Fruit fly (Drosophila melanogaster): Measurements from ENCODE around the gene CG12025.

DNA sequence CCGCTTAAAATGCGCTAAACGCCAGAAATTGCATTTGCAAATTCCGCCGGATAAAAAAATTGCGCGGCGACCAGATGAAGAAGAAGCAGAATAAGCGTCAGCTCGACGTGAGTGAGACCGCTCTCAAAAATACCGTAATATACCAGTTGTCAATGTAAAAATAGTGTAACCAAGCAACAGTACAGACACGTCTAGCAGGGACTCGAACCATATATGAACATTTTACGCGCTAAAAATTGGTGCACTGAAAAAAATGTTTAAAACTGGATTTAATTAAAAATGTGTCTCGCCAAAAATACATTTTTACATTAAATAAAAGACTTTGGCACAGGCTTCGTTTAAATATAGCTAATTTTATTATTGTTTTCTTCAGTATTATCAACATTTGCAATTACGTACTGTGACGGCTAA, 11.0 kb downstream of the CG12025 start, which contains the start of gene dre4:
- TF ChIP-seq psq (optimal IDR thresholded peaks at IDR 0.05) (no peak), CG8478 (optimal IDR thresholded peaks at IDR 0.05) (no peak), Dll (optimal IDR thresholded peaks at IDR 0.05) (no peak)

All from whole organism.